Worm (Caenorhabditis elegans): ENCODE results near the gene srz-69.

- TF ChIP-seq dao-5 (tag; optimal IDR thresholded peaks at IDR 0.05) = no peak
- no peak for TF ChIP-seq him-1 (tag; optimal IDR thresholded peaks at IDR 0.05)
- TF ChIP-seq W03F9.2 (tag; optimal IDR thresholded peaks at IDR 0.05) = no peak
Measured at ce11 chrIV:3520374-3520773, 43.4 kb upstream of the srz-69 start.

Data from whole organism, L4/young adult.